Fruit fly (Drosophila melanogaster) S2 (cell line): ENCODE results near the gene Akh.

Source experiments
- CG8478 ChIP-seq: fragments of >200 bp; optimal IDR thresholded peaks from 2 replicates; lab custom pipeline; 2018
- CTCF ChIP-seq, 2 experiments: fragments of >200 bp; optimal IDR thresholded peaks; 2 replicates each; lab custom pipeline; 2018

Akh gene

DNA sequence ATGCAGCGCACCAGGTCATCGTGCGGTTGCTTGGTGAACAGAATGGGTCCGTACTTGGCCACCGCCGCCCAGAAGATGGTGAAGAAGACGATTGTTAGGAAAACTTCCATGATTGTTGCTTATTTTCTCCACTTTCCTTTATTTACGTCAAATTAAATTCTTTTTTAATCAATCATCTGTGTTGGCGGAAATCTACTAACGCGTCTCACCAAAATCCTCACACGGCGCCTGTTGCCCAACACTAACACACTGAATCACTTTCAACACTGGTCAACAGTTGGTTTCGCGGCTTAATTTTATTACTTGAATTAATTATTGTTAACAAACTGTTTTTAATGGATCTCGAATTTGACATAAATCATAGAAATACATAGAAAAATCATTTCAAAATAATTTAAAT lies 45.4 kb downstream of the Akh start, which contains the start of gene VhaM9.7-c:
Gene VhaM9.7-c, minus strand, starts transcription at position 207 of the 400 bp plus-strand sequence.
- TF ChIP-seq CTCF (optimal IDR thresholded peaks at IDR 0.05; lab: Kevin White, UChicago), result no peak
- no peak for TF ChIP-seq CG8478

DNA sequence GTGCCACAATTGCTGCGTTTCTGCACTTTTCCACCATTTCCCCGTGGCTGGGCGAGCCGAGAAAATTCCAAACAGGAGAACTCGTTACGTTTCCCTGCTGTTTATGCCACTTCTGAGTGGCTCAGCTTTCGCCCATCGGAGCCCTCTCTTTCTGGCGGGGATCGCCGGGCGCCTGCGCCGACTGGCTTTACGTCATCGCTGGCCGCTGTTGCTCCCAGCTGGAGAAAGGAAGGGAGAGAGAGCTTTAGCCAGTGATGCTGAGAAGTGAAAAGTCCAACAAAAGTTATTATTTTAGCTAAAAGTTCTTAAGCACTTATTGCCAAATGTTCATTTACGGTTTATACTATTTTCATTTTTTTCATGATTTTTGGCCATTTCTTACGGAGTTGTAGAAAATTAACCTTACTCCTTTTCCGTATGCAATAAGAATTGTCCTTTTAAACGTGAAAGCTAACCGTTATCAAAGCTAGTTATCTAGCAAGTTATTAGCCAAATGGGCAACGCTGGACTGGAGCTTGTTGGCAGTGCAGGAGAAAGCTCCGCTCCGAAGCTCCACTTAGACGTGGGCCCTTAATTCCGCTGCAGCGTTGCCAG lies 46.8 kb downstream of the Akh start, which contains the start of the genes Teh2 and tipE:
Gene Teh2, minus strand, starts transcription at position 94 of the 594 bp plus-strand sequence.
Gene tipE, plus strand, starts transcription at position 570 of the 594 bp plus-strand sequence.
- TF ChIP-seq CG8478 (no peak), CTCF (optimal IDR thresholded peaks at IDR 0.05; lab: Kevin White, UChicago) (no peak)
